Fruit fly (Drosophila melanogaster): Measurements from ENCODE around the gene Edem2.

Edem2 gene

dm6 chr2L:13176701-13177249, 15.2 kb upstream of the Edem2 start, which contains the start of the genes Sfmbt and CG5439:
Gene Sfmbt, minus strand, starts transcription at chr2L:13176785.
Gene CG5439, plus strand, starts transcription at chr2L:13177150.
- no peak for TF ChIP-seq net (GFP tag; optimal IDR thresholded peaks at IDR 0.05)
- TF ChIP-seq topi (GFP tag; optimal IDR thresholded peaks at IDR 0.05), result peak; percentile 81
- TF ChIP-seq CG11294 (GFP tag; IDR thresholded peaks at IDR 0.05), result no peak; the same call in 1 of the 2 replicates
- peak; percentile 69 for TF ChIP-seq CG11902 (GFP tag; optimal IDR thresholded peaks at IDR 0.05)
- peak; percentile 71 for TF ChIP-seq CG6792 (GFP tag; optimal IDR thresholded peaks at IDR 0.05)
- TF ChIP-seq Gug (GFP tag; IDR thresholded peaks at IDR 0.05), result peak; percentile 70; the same call in 1 of the 2 replicates
- peak; percentile 79 for TF ChIP-seq CG3032 (tag; optimal IDR thresholded peaks at IDR 0.05)
- TF ChIP-seq achi (GFP tag; optimal IDR thresholded peaks at IDR 0.05), result no peak
- TF ChIP-seq ss (GFP tag; optimal IDR thresholded peaks at IDR 0.05), result no peak
- TF ChIP-seq Eip78C (GFP tag), result peak; percentile 88
- peak; percentile 85 for TF ChIP-seq cyc (GFP tag; optimal IDR thresholded peaks at IDR 0.05)
- peak; percentile 85 for TF ChIP-seq CG10631 (GFP tag; optimal IDR thresholded peaks at IDR 0.05)
- TF ChIP-seq lz (GFP tag; optimal IDR thresholded peaks at IDR 0.05), result peak; percentile 85
- TF ChIP-seq CG34406 (GFP tag; optimal IDR thresholded peaks at IDR 0.05), result peak; percentile 69
- TF ChIP-seq eg (GFP tag; IDR thresholded peaks at IDR 0.05), result no peak; the same call in 2 of the 3 replicates
- TF ChIP-seq Eip93F (GFP tag; optimal IDR thresholded peaks at IDR 0.05), result peak; percentile 10
- peak; percentile 47 for TF ChIP-seq fd59A (GFP tag; optimal IDR thresholded peaks at IDR 0.05)
- no peak for TF ChIP-seq Blimp-1 (GFP tag; optimal IDR thresholded peaks at IDR 0.05)
- TF ChIP-seq CG7368 (GFP tag; optimal IDR thresholded peaks at IDR 0.05), result no peak
- TF ChIP-seq CG31627 (GFP tag; optimal IDR thresholded peaks at IDR 0.05), result peak; percentile 84
- peak; percentile 80 for TF ChIP-seq Ets21C (GFP tag; optimal IDR thresholded peaks at IDR 0.05)
- peak; percentile 85 for TF ChIP-seq esn (GFP tag; optimal IDR thresholded peaks at IDR 0.05)
- TF ChIP-seq Ets96B (tag; optimal IDR thresholded peaks at IDR 0.05), result peak; percentile 59
- TF ChIP-seq dac (GFP tag; optimal IDR thresholded peaks at IDR 0.05), result peak; percentile 1
- TF ChIP-seq CG11762 (GFP tag; optimal IDR thresholded peaks at IDR 0.05; ENCODE audit: insufficient read depth), result no peak
- TF ChIP-seq Sox15 (GFP tag; optimal IDR thresholded peaks at IDR 0.05), result peak; percentile 75
- TF ChIP-seq salr (GFP tag; optimal IDR thresholded peaks at IDR 0.05), result peak in 1 of 2 experiments; percentile 39
- TF ChIP-seq Met (GFP tag; optimal IDR thresholded peaks at IDR 0.05), result no peak
- TF ChIP-seq Hr39 (GFP tag; optimal IDR thresholded peaks at IDR 0.05), result peak; percentile 81
- TF ChIP-seq CG3919 (GFP tag; optimal IDR thresholded peaks at IDR 0.05), result no peak
- TF ChIP-seq CG8119 (GFP tag; IDR thresholded peaks at IDR 0.05), result no peak
- peak; percentile 83 for TF ChIP-seq Sox14 (GFP tag; optimal IDR thresholded peaks at IDR 0.05)
- TF ChIP-seq CG6163 (GFP tag; IDR thresholded peaks at IDR 0.05), result no peak
- peak; percentile 78 for TF ChIP-seq acj6 (GFP tag; optimal IDR thresholded peaks at IDR 0.05)
- TF ChIP-seq CG6276 (GFP tag; optimal IDR thresholded peaks at IDR 0.05), result no peak

dm6 chr2L:13179095-13179494, 12.9 kb upstream of the Edem2 start, which contains the start of gene Alg7:
Gene Alg7, plus strand, starts transcription at chr2L:13179247.
- no peak for TF ChIP-seq dac (GFP tag; optimal IDR thresholded peaks at IDR 0.05)
- no peak for TF ChIP-seq Smox (GFP tag; optimal IDR thresholded peaks at IDR 0.05)
- TF ChIP-seq acj6 (GFP tag; optimal IDR thresholded peaks at IDR 0.05), result no peak
- TF ChIP-seq Ets96B (tag; optimal IDR thresholded peaks at IDR 0.05), result no peak
- TF ChIP-seq cyc (GFP tag; optimal IDR thresholded peaks at IDR 0.05), result no peak
- no peak for TF ChIP-seq CG3919 (GFP tag; optimal IDR thresholded peaks at IDR 0.05)
- no peak for TF ChIP-seq net (GFP tag; optimal IDR thresholded peaks at IDR 0.05)
- no peak for TF ChIP-seq spab (GFP tag; optimal IDR thresholded peaks at IDR 0.05)
- no peak for TF ChIP-seq CG11294 (GFP tag; IDR thresholded peaks at IDR 0.05)
- no peak for TF ChIP-seq Eip93F (GFP tag; optimal IDR thresholded peaks at IDR 0.05)
- no peak for TF ChIP-seq Eip75B (GFP tag; optimal IDR thresholded peaks at IDR 0.05)

dm6 chr2L:13182415-13182814, 9.6 kb upstream of the Edem2 start, which contains the start of gene Mgat3:
Gene Mgat3, minus strand, starts transcription at chr2L:13182596.
- no peak for TF ChIP-seq Hr38 (GFP tag; optimal IDR thresholded peaks at IDR 0.05)
- TF ChIP-seq acj6 (GFP tag; optimal IDR thresholded peaks at IDR 0.05), result no peak
- no peak for TF ChIP-seq CG6854 (GFP tag; optimal IDR thresholded peaks at IDR 0.05)
- no peak for TF ChIP-seq Smox (GFP tag; optimal IDR thresholded peaks at IDR 0.05)
- no peak for TF ChIP-seq Hr4 (GFP tag; optimal IDR thresholded peaks at IDR 0.05)
- no peak for TF ChIP-seq CG6808 (GFP tag; optimal IDR thresholded peaks at IDR 0.05)
- TF ChIP-seq CG16779 (tag; optimal IDR thresholded peaks at IDR 0.05), result no peak
- TF ChIP-seq esn (GFP tag; optimal IDR thresholded peaks at IDR 0.05), result no peak
- TF ChIP-seq CG6276 (GFP tag; optimal IDR thresholded peaks at IDR 0.05), result no peak
- no peak for TF ChIP-seq dac (GFP tag; optimal IDR thresholded peaks at IDR 0.05)
- no peak for TF ChIP-seq Eip78C (GFP tag)
- no peak for TF ChIP-seq spab (GFP tag; optimal IDR thresholded peaks at IDR 0.05)
- no peak for TF ChIP-seq CG32006 (GFP tag; optimal IDR thresholded peaks at IDR 0.05)
- no peak for TF ChIP-seq Eip93F (GFP tag; optimal IDR thresholded peaks at IDR 0.05)

All from whole organism, prepupa.